Worm (Caenorhabditis elegans) whole organism, late embryonic: Measurements from ENCODE around the gene Y41C4A.7.
A peak's percentile ranks its signal among the peaks of the same experiment; 100 is the strongest.

Source experiments
- F13H6.1 ChIP-seq: sonication (generic microtip); optimal IDR thresholded peaks from 2 replicates; lab custom pipeline; 2016; ENCODE audit warnings: missing genetic modification characterization, missing compliant biosample characterization
- K02D7.2 ChIP-seq: sonication (generic microtip); optimal IDR thresholded peaks from 2 replicates; lab custom pipeline; 2017; ENCODE audit warnings: mild to moderate bottlenecking, missing genetic modification characterization, missing compliant biosample characterization
- T23F11.4 ChIP-seq: fragments of 200-800 bp; sonication (Bioruptor generic); optimal IDR thresholded peaks from 2 replicates; lab custom pipeline; 2018; ENCODE audit warnings: mild to moderate bottlenecking, missing genetic modification characterization, missing compliant biosample characterization
- Y22D7AL.16 ChIP-seq: sonication (generic microtip); optimal IDR thresholded peaks from 2 replicates; lab custom pipeline; 2016; ENCODE audit warnings: missing genetic modification characterization, missing compliant biosample characterization
- ama-1 ChIP-seq: fragments of 150-350 bp; optimal IDR thresholded peaks from 2 replicates; lab custom pipeline; 2014
- ceh-18 ChIP-seq: sonication (generic microtip); optimal IDR thresholded peaks from 2 replicates; lab custom pipeline; 2016; ENCODE audit warnings: missing genetic modification characterization, missing compliant biosample characterization
- ceh-24 ChIP-seq: sonication (generic microtip); optimal IDR thresholded peaks from 2 replicates; lab custom pipeline; 2016; ENCODE audit warnings: mild to moderate bottlenecking, missing genetic modification characterization, missing compliant biosample characterization
- ceh-34 ChIP-seq: sonication (generic microtip); optimal IDR thresholded peaks from 2 replicates; lab custom pipeline; 2016; ENCODE audit warnings: mild to moderate bottlenecking, missing genetic modification characterization, missing compliant biosample characterization
- ceh-45 ChIP-seq: fragments of 200-800 bp; sonication (Bioruptor generic); IDR thresholded peaks from 2 replicates; pipeline ENCODE4 v1.3.6; 2022; ENCODE audit warnings: missing genetic modification reagents, missing genetic modification characterization, missing compliant biosample characterization
- ceh-6 ChIP-seq: fragments of 200-800 bp; sonication (Bioruptor generic); optimal IDR thresholded peaks from 2 replicates; lab custom pipeline; 2018; ENCODE audit warnings: mild to moderate bottlenecking, missing genetic modification characterization, missing compliant biosample characterization
- che-1 ChIP-seq: sonication (generic microtip); optimal IDR thresholded peaks from 2 replicates; lab custom pipeline; 2016; ENCODE audit warnings: mild to moderate bottlenecking, missing genetic modification characterization, missing compliant biosample characterization
- dmd-4 ChIP-seq: sonication (generic microtip); optimal IDR thresholded peaks from 2 replicates; lab custom pipeline; 2016; ENCODE audit warnings: borderline replicate concordance, missing genetic modification characterization, missing compliant biosample characterization
- ets-4 ChIP-seq: sonication (generic microtip); optimal IDR thresholded peaks from 2 replicates; lab custom pipeline; 2016; ENCODE audit warnings: missing genetic modification characterization, missing compliant biosample characterization
- eyg-1 ChIP-seq: sonication (generic microtip); optimal IDR thresholded peaks from 2 replicates; lab custom pipeline; 2016; ENCODE audit warnings: missing genotype, missing genetic modification characterization, missing compliant biosample characterization
- fkh-10 ChIP-seq: fragments of 150-350 bp; optimal IDR thresholded peaks from 2 replicates; lab custom pipeline; 2014; ENCODE audit warnings: missing biosample characterization, missing genetic modification reagents, missing genetic modification characterization
- gmeb-2 ChIP-seq: sonication (generic microtip); optimal IDR thresholded peaks from 2 replicates; lab custom pipeline; 2016; ENCODE audit warnings: missing genetic modification characterization, inconsistent platforms, missing compliant biosample characterization
- hlh-13 ChIP-seq: fragments of 200-800 bp; sonication (Bioruptor generic); optimal IDR thresholded peaks from 2 replicates; lab custom pipeline; 2018; ENCODE audit warnings: mild to moderate bottlenecking, missing genetic modification characterization, missing compliant biosample characterization
- hlh-30 ChIP-seq: sonication (generic microtip); optimal IDR thresholded peaks from 2 replicates; lab custom pipeline; 2017; ENCODE audit warnings: antibody characterized with exemption, missing genetic modification characterization, missing compliant biosample characterization; ENCODE audit not compliant: insufficient read depth
- hlh-8 ChIP-seq: sonication (generic microtip); optimal IDR thresholded peaks from 2 replicates; lab custom pipeline; 2016; ENCODE audit warnings: missing genotype, missing genetic modification characterization, missing compliant biosample characterization
- lin-11 ChIP-seq: fragments of 200-800 bp; sonication (Bioruptor generic); optimal IDR thresholded peaks from 2 replicates; lab custom pipeline; 2018; ENCODE audit warnings: mild to moderate bottlenecking, missing genetic modification characterization, missing compliant biosample characterization
- mec-3 ChIP-seq: sonication (generic microtip); optimal IDR thresholded peaks from 2 replicates; lab custom pipeline; 2016; ENCODE audit warnings: borderline replicate concordance, missing genetic modification characterization, missing compliant biosample characterization
- nfya-1 ChIP-seq: sonication (generic microtip); optimal IDR thresholded peaks from 2 replicates; lab custom pipeline; 2017; ENCODE audit warnings: missing genetic modification characterization, mild to moderate bottlenecking, missing compliant biosample characterization, antibody characterized with exemption, moderate library complexity
- nhr-11 ChIP-seq: fragments of 150-350 bp; optimal IDR thresholded peaks from 2 replicates; lab custom pipeline; 2014; ENCODE audit warnings: missing biosample characterization, missing genetic modification characterization
- nhr-232 ChIP-seq: sonication (generic microtip); optimal IDR thresholded peaks from 2 replicates; lab custom pipeline; 2016; ENCODE audit warnings: missing genetic modification characterization, missing compliant biosample characterization
- npax-4 ChIP-seq: sonication (generic microtip); optimal IDR thresholded peaks from 2 replicates; lab custom pipeline; 2016; ENCODE audit warnings: missing genetic modification characterization, missing compliant biosample characterization
- pat-9 ChIP-seq: fragments of 200-800 bp; sonication (Bioruptor generic); optimal IDR thresholded peaks from 2 replicates; lab custom pipeline; 2018; ENCODE audit warnings: mild to moderate bottlenecking, missing genetic modification characterization, moderate library complexity, missing compliant biosample characterization
- pax-1 ChIP-seq: fragments of 150-350 bp; optimal IDR thresholded peaks from 2 replicates; lab custom pipeline; 2014; ENCODE audit warnings: missing biosample characterization, missing genetic modification characterization
- pqm-1 ChIP-seq: sonication (generic microtip); optimal IDR thresholded peaks from 2 replicates; lab custom pipeline; 2016; ENCODE audit warnings: missing genetic modification characterization, missing compliant biosample characterization
- pros-1 ChIP-seq: fragments of 150-350 bp; optimal IDR thresholded peaks from 2 replicates; lab custom pipeline; 2014; ENCODE audit warnings: missing biosample characterization, missing genetic modification reagents, missing genetic modification characterization
- rnt-1 ChIP-seq: sonication (generic microtip); optimal IDR thresholded peaks from 2 replicates; lab custom pipeline; 2016; ENCODE audit warnings: missing genetic modification characterization, missing compliant biosample characterization
- tbx-2 ChIP-seq: sonication (generic microtip); optimal IDR thresholded peaks from 2 replicates; lab custom pipeline; 2016; ENCODE audit warnings: missing genetic modification characterization, missing compliant biosample characterization
- tbx-7 ChIP-seq: sonication (generic microtip); optimal IDR thresholded peaks from 2 replicates; lab custom pipeline; 2016; ENCODE audit warnings: missing genotype, missing genetic modification characterization, missing compliant biosample characterization
- ttx-3 ChIP-seq: sonication (generic microtip); optimal IDR thresholded peaks from 2 replicates; lab custom pipeline; 2016; ENCODE audit warnings: missing genetic modification reagents, missing genetic modification characterization, missing compliant biosample characterization
- unc-42 ChIP-seq: sonication (generic microtip); optimal IDR thresholded peaks from 2 replicates; lab custom pipeline; 2016; ENCODE audit warnings: missing genotype, missing genetic modification characterization, missing compliant biosample characterization

Y41C4A.7 gene

DNA sequence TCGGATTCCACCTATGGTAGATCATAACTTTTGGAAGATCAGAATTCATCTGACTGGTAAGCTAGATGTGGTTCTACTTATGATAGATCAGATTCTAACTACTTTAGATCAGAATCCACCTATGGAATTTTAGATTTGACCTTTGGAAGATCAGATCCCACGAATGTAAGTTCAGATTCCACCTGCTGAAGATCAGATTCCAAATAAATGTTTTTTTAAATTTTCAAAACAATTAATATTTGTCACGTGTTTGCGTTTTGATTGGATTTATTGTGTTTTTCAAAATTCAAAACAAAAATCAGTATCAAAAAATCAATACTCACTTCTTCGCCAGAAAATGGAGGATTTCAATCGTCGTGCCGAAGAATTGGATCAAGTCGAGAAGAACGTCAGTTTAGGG is at the start of gene Y41C4A.7:
Gene Y41C4A.7 (plus strand): TSS at position 301 of the 400 bp plus-strand sequence.
- TF ChIP-seq pax-1 (tag; lab: Kevin White, UChicago) (no peak), pqm-1 (tag; lab: Kevin White, UChicago) (no peak), tbx-7 (tag; lab: Kevin White, UChicago) (no peak), nhr-232 (tag; lab: Kevin White, UChicago) (no peak), nhr-11 (tag; lab: Kevin White, UChicago) (no peak), K02D7.2 (no peak), gmeb-2 (tag; lab: Kevin White, UChicago) (no peak), ceh-34 (no peak), F13H6.1 (tag; lab: Kevin White, UChicago) (no peak), npax-4 (tag; lab: Kevin White, UChicago) (no peak), tbx-2 (tag; lab: Kevin White, UChicago) (no peak), T23F11.4 (no peak), hlh-8 (tag; lab: Kevin White, UChicago) (no peak), dmd-4 (tag; lab: Kevin White, UChicago) (no peak), eyg-1 (tag; lab: Kevin White, UChicago) (no peak), ceh-6 (GFP tag; lab: Kevin White, UChicago) (no peak), Y22D7AL.16 (tag; lab: Kevin White, UChicago) (no peak), rnt-1 (no peak), ttx-3 (tag; lab: Kevin White, UChicago) (no peak), pat-9 (tag; lab: Kevin White, UChicago) (no peak)

ce11 chrIII:11650152-11650551 is 48.5 kb upstream of the Y41C4A.7 start, which contains the start of gene faah-6:
faah-6 (plus strand) TSS chrIII:11650452.
- TF ChIP-seq nhr-11 (tag; lab: Kevin White, UChicago), result no peak
- TF ChIP-seq lin-11 (tag; lab: Kevin White, UChicago), result no peak
- TF ChIP-seq fkh-10 (GFP tag; lab: Kevin White, UChicago), result no peak
- no peak for TF ChIP-seq unc-42 (tag; lab: Kevin White, UChicago)
- no peak for TF ChIP-seq mec-3 (tag; lab: Kevin White, UChicago)
- TF ChIP-seq ama-1 (lab: Kevin White, UChicago), result no peak
- no peak for TF ChIP-seq pax-1 (tag; lab: Kevin White, UChicago)
- TF ChIP-seq pros-1 (tag; lab: Kevin White, UChicago), result no peak
- TF ChIP-seq dmd-4 (tag; lab: Kevin White, UChicago), result no peak
- TF ChIP-seq che-1, result no peak
- TF ChIP-seq K02D7.2, result no peak
- TF ChIP-seq hlh-13 (GFP tag; lab: Kevin White, UChicago), result no peak
- no peak for TF ChIP-seq ceh-45 (GFP tag; lab: Robert Waterston, UW)
- TF ChIP-seq ceh-6 (GFP tag; lab: Kevin White, UChicago), result no peak
- no peak for TF ChIP-seq ceh-24 (tag; lab: Kevin White, UChicago)
- no peak for TF ChIP-seq npax-4 (tag; lab: Kevin White, UChicago)
- no peak for TF ChIP-seq nfya-1
- TF ChIP-seq ttx-3 (tag; lab: Kevin White, UChicago), result no peak
- TF ChIP-seq hlh-30, result no peak

ce11 chrIII:11651430-11651829 is 47.2 kb upstream of the Y41C4A.7 start:
- TF ChIP-seq ets-4 (tag; lab: Kevin White, UChicago) (no peak), pros-1 (tag; lab: Kevin White, UChicago) (no peak), ceh-18 (tag; lab: Kevin White, UChicago) (no peak)

DNA sequence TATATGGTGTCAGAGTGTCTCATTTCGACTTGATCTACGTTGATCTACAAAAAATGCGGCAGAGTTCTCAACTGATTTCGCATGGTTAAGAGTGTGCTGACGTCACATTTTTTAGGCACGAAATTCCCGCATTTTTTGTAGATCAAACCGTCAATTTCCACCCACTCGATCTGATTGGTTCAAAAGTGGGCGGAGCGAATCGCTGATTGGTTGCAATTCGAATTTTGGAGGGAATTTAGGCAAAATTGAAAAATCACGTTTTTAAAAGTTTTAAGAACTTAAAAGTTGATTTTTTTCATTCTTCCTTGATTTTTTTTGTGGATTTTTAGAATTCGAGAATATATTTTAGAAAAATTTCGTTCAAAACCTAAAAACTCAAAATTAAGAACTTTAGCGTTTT is 42.3 kb upstream of the Y41C4A.7 start:
- TF ChIP-seq nfya-1 (peak; percentile 63), tbx-7 (tag; lab: Kevin White, UChicago) (no peak)
